Fruit fly (Drosophila melanogaster): ENCODE data around the gene CG3528.

DNA sequence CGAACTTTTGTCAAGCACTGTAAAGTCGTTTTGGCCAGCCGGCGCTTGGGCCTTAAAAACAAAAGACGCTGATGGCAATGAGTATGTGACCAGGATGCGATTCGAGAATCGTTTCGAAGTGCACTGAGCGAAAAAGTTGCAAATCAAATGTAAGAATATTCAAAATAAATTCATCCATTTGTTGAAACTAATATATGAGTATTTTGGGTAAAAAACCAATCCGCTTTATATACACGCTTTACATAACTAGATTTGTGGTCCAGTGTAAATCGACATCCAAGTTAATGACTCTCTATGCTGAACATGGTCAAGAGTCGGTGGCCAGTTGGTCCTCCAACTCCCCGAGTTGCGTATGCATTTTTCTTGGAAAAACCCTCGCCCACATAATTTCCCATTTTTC, 32.6 kb downstream of the CG3528 start:
- TF ChIP-seq Sox102F (GFP tag; optimal IDR thresholded peaks at IDR 0.05) (no peak), CG1024 (GFP tag; IDR thresholded peaks at IDR 0.05) (no peak), CTCF (GFP tag; optimal IDR thresholded peaks at IDR 0.05) (no peak), sqz (GFP tag; optimal IDR thresholded peaks at IDR 0.05) (no peak), Lim3 (GFP tag; IDR thresholded peaks at IDR 0.05) (no peak), B-H1 (GFP tag; IDR thresholded peaks at IDR 0.05) (no peak), Gug (GFP tag; IDR thresholded peaks at IDR 0.05) (no peak), CG10543 (GFP tag; optimal IDR thresholded peaks at IDR 0.05) (no peak), stc (GFP tag; IDR thresholded peaks at IDR 0.05) (no peak), gro (GFP tag; optimal IDR thresholded peaks at IDR 0.05) (no peak)

Data from whole organism, embryonic.